Fruit fly (Drosophila melanogaster): ENCODE results near the gene Pgant35A.

- TF ChIP-seq CG34367 (tag; optimal IDR thresholded peaks at IDR 0.05) (no peak), Ets98B (GFP tag; IDR thresholded peaks at IDR 0.05) (no peak), CG4496 (GFP tag; IDR thresholded peaks at IDR 0.05) (no peak), Snoo (tag; optimal IDR thresholded peaks at IDR 0.05) (no peak), CG14655 (GFP tag; optimal IDR thresholded peaks at IDR 0.05) (no peak), rn (GFP tag; IDR thresholded peaks at IDR 0.05) (no peak), CG9948 (tag; optimal IDR thresholded peaks at IDR 0.05) (no peak)
Observed at dm6 chr2L:14361281-14361680, 2.2 kb downstream of the Pgant35A start.

All from whole organism, pupa.